Worm (Caenorhabditis elegans) whole organism, L3 larva: ENCODE measurements around the gene sor-1.

Experiments
- R02D3.7 ChIP-seq: fragments of 150-350 bp; optimal IDR thresholded peaks from 2 replicates; lab custom pipeline; 2014; ENCODE audit warnings: missing biosample characterization, missing genetic modification characterization
- ZK546.5 ChIP-seq: sonication (generic microtip); optimal IDR thresholded peaks from 2 replicates; lab custom pipeline; 2017; ENCODE audit warnings: missing biosample characterization, missing genetic modification characterization
- aly-2 ChIP-seq: fragments of 150-350 bp; optimal IDR thresholded peaks from 2 replicates; lab custom pipeline; 2014; ENCODE audit warnings: missing biosample characterization, missing genetic modification characterization
- ama-1 ChIP-seq: fragments of 150-350 bp; optimal IDR thresholded peaks from 2 replicates; lab custom pipeline; 2018
- ceh-16 ChIP-seq: sonication (generic microtip); optimal IDR thresholded peaks from 2 replicates; lab custom pipeline; 2017; ENCODE audit warnings: missing biosample characterization, missing genetic modification characterization
- ceh-28 ChIP-seq: fragments of 150-350 bp; optimal IDR thresholded peaks from 2 replicates; lab custom pipeline; 2014; ENCODE audit warnings: missing biosample characterization, missing genetic modification reagents, missing genetic modification characterization
- ceh-9 ChIP-seq: sonication (generic microtip); optimal IDR thresholded peaks from 2 replicates; lab custom pipeline; 2018; ENCODE audit warnings: missing biosample characterization, missing genetic modification characterization
- daf-12 ChIP-seq: fragments of 150-350 bp; optimal IDR thresholded peaks from 2 replicates; lab custom pipeline; 2014; ENCODE audit warnings: missing biosample characterization, missing genetic modification reagents, missing genetic modification characterization
- egl-27 ChIP-seq: sonication (generic microtip); optimal IDR thresholded peaks from 4 replicates; lab custom pipeline; 2017; ENCODE audit warnings: missing biosample characterization, missing genetic modification reagents, missing genetic modification characterization
- egl-5 ChIP-seq: fragments of 150-350 bp; optimal IDR thresholded peaks from 2 replicates; lab custom pipeline; 2017; ENCODE audit warnings: missing biosample characterization, missing genetic modification reagents, missing genetic modification characterization, inconsistent platforms
- elt-1 ChIP-seq: fragments of 150-350 bp; optimal IDR thresholded peaks from 2 replicates; lab custom pipeline; 2014; ENCODE audit warnings: missing biosample characterization, missing genetic modification characterization
- elt-2 ChIP-seq: sonication (generic microtip); optimal IDR thresholded peaks from 2 replicates; lab custom pipeline; 2016; ENCODE audit warnings: missing genetic modification reagents, mild to moderate bottlenecking, missing genetic modification characterization, missing compliant biosample characterization
- elt-3 ChIP-seq, 3 experiments: fragments of 150-350 bp in 1 of 3; sonication (generic microtip) in 2 of 3; optimal IDR thresholded peaks; 2 replicates in 2 of 3; 4 replicates in 1 of 3; lab custom pipeline; 2014 to 2017; ENCODE audit warnings: missing biosample characterization in 3 of 3, missing genetic modification characterization in 3 of 3
- fkh-10 ChIP-seq: sonication (generic microtip); optimal IDR thresholded peaks from 2 replicates; lab custom pipeline; 2017; ENCODE audit warnings: missing biosample characterization, missing genetic modification reagents, missing genetic modification characterization
- fkh-2 ChIP-seq: fragments of 150-350 bp; optimal IDR thresholded peaks from 2 replicates; lab custom pipeline; 2014; ENCODE audit warnings: missing biosample characterization, missing genetic modification reagents, missing genetic modification characterization
- fos-1 ChIP-seq: fragments of 150-350 bp; optimal IDR thresholded peaks from 2 replicates; lab custom pipeline; 2014; ENCODE audit warnings: missing biosample characterization, missing genetic modification characterization
- hmg-11 ChIP-seq: sonication (generic microtip); optimal IDR thresholded peaks from 2 replicates; lab custom pipeline; 2016; ENCODE audit warnings: missing genetic modification characterization, missing compliant biosample characterization
- lin-15B ChIP-seq: fragments of 150-350 bp; optimal IDR thresholded peaks from 2 replicates; lab custom pipeline; 2014; ENCODE audit warnings: missing biosample characterization, missing genetic modification characterization
- lsy-12 ChIP-seq: sonication (generic microtip); optimal IDR thresholded peaks from 2 replicates; lab custom pipeline; 2016; ENCODE audit warnings: mild to moderate bottlenecking, missing genetic modification characterization, missing compliant biosample characterization
- mdl-1 ChIP-seq: fragments of 150-350 bp; optimal IDR thresholded peaks from 2 replicates; lab custom pipeline; 2014; ENCODE audit warnings: missing biosample characterization, missing genetic modification characterization
- mml-1 ChIP-seq: fragments of 150-350 bp; sonication (generic microtip); optimal IDR thresholded peaks from 3 replicates; lab custom pipeline; 2014; ENCODE audit warnings: missing biosample characterization, missing genetic modification characterization
- nfya-1 ChIP-seq: sonication (generic microtip); optimal IDR thresholded peaks from 2 replicates; lab custom pipeline; 2017; ENCODE audit warnings: missing genetic modification characterization, mild to moderate bottlenecking, missing compliant biosample characterization, antibody characterized with exemption, moderate library complexity; ENCODE audit not compliant: insufficient read depth
- nhr-11 ChIP-seq: fragments of 150-350 bp; optimal IDR thresholded peaks from 2 replicates; lab custom pipeline; 2014; ENCODE audit warnings: missing biosample characterization, missing genetic modification characterization
- nhr-12 ChIP-seq: fragments of 150-350 bp; optimal IDR thresholded peaks from 2 replicates; lab custom pipeline; 2014; ENCODE audit warnings: missing biosample characterization, missing genetic modification characterization
- nhr-23 ChIP-seq: fragments of 150-350 bp; optimal IDR thresholded peaks from 2 replicates; lab custom pipeline; 2014; ENCODE audit warnings: missing biosample characterization, missing genetic modification reagents, missing genetic modification characterization
- nhr-237 ChIP-seq: fragments of 150-350 bp; optimal IDR thresholded peaks from 2 replicates; lab custom pipeline; 2014; ENCODE audit warnings: missing biosample characterization, missing genetic modification characterization
- nhr-25 ChIP-seq: sonication (generic microtip); optimal IDR thresholded peaks from 2 replicates; lab custom pipeline; 2017; ENCODE audit warnings: missing biosample characterization, missing genetic modification characterization
- nhr-28 ChIP-seq: fragments of 150-350 bp; optimal IDR thresholded peaks from 2 replicates; lab custom pipeline; 2014; ENCODE audit warnings: missing biosample characterization, missing genetic modification characterization
- nhr-43 ChIP-seq: sonication (generic microtip); optimal IDR thresholded peaks from 2 replicates; lab custom pipeline; 2016; ENCODE audit warnings: mild to moderate bottlenecking, missing genetic modification characterization, missing compliant biosample characterization; ENCODE audit not compliant: poor library complexity, severe bottlenecking
- nhr-67 ChIP-seq: fragments of 150-350 bp; optimal IDR thresholded peaks from 2 replicates; lab custom pipeline; 2014; ENCODE audit warnings: missing biosample characterization, missing genetic modification characterization
- nhr-76 ChIP-seq: fragments of 150-350 bp; sonication (generic microtip); optimal IDR thresholded peaks from 5 replicates; lab custom pipeline; 2014; ENCODE audit warnings: missing biosample characterization, missing genetic modification characterization
- nhr-77 ChIP-seq: fragments of 150-350 bp; optimal IDR thresholded peaks from 2 replicates; lab custom pipeline; 2014; ENCODE audit warnings: missing biosample characterization, missing genetic modification characterization
- pha-4 ChIP-seq: fragments of 150-350 bp; optimal IDR thresholded peaks from 2 replicates; lab custom pipeline; 2014; ENCODE audit warnings: missing biosample characterization, missing genetic modification reagents, missing genetic modification characterization
- pqm-1 ChIP-seq: fragments of 150-350 bp; optimal IDR thresholded peaks from 2 replicates; lab custom pipeline; 2017; ENCODE audit warnings: missing biosample characterization, missing genetic modification characterization, inconsistent platforms
- sea-2 ChIP-seq: fragments of 150-350 bp; sonication (generic microtip); optimal IDR thresholded peaks from 4 replicates; lab custom pipeline; 2014; ENCODE audit warnings: missing biosample characterization, missing genetic modification reagents, missing genetic modification characterization
- skn-1 ChIP-seq: fragments of 150-350 bp; optimal IDR thresholded peaks from 2 replicates; lab custom pipeline; 2014; ENCODE audit warnings: missing biosample characterization, missing genetic modification characterization
- snpc-4 ChIP-seq: fragments of 150-350 bp; optimal IDR thresholded peaks from 2 replicates; lab custom pipeline; 2014; ENCODE audit warnings: missing biosample characterization, missing genetic modification characterization
- tbx-2 ChIP-seq: sonication (generic microtip); optimal IDR thresholded peaks from 2 replicates; lab custom pipeline; 2016; ENCODE audit warnings: mild to moderate bottlenecking, missing genetic modification characterization, missing compliant biosample characterization
- unc-39 ChIP-seq: sonication (generic microtip); optimal IDR thresholded peaks from 4 replicates; lab custom pipeline; 2017; ENCODE audit warnings: missing biosample characterization, missing genetic modification characterization
- unc-62 ChIP-seq: fragments of 150-350 bp; sonication (generic microtip); optimal IDR thresholded peaks from 4 replicates; lab custom pipeline; 2014; ENCODE audit warnings: missing biosample characterization, missing genetic modification reagents, missing genetic modification characterization
- zag-1 ChIP-seq: fragments of 150-350 bp; optimal IDR thresholded peaks from 2 replicates; lab custom pipeline; 2014; ENCODE audit warnings: missing biosample characterization, missing genetic modification characterization
- ztf-4 ChIP-seq: fragments of 150-350 bp; optimal IDR thresholded peaks from 2 replicates; lab custom pipeline; 2014; ENCODE audit warnings: missing biosample characterization, missing genetic modification characterization

The sor-1 gene

DNA sequence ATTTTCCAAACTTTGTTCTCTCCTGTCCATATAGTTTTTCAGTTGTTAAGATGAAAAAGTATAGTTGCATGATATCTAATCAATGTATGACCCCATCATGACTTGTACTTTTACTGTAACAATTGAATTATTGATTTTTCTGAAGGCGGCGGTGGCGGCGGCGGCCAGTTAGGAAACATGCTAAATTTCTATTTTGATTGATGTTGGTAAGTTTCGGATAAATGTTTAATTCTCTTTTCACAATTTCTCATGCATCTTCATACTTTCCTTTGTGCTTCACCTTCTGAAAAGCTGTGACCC is at the start of gene sor-1:
Gene sor-1, plus strand, starts transcription at position 201 of the 300 bp plus-strand sequence.
- TF ChIP-seq nhr-28 (tag; lab: Kevin White, UChicago) (no peak), egl-5 (no peak), fkh-10 (GFP tag; lab: Kevin White, UChicago) (no peak), aly-2 (tag; lab: Kevin White, UChicago) (no peak), nhr-76 (tag; lab: Kevin White, UChicago) (no peak), ceh-28 (no peak), elt-1 (tag; lab: Kevin White, UChicago) (no peak), ama-1 (peak; percentile 12), nhr-23 (no peak)

DNA sequence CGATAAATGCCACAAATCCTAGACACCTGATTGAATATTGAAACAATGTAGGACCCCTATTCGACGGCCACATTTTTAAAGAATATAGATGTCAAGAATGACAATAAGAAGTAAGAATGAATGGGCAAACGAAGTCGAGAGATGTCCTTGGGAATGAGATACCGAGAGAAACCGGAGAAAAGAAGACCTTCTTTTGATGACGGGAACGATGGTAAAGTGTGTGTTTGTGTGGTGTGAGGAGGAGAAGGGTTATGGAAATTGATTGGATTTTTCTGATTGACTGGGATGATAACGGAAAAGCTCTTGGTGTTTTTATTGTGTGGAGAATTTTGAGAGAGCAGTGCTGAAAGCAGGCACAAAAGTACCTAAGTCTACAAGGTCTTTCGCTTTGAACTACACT is 49.3 kb upstream of the sor-1 start, which contains the start of gene R05D3.9:
Gene R05D3.9, minus strand, starts transcription at position 101 of the 400 bp plus-strand sequence.
- peak; percentile 15 for TF ChIP-seq nhr-25 (tag; lab: Kevin White, UChicago)
- TF ChIP-seq nhr-12, result no peak

DNA sequence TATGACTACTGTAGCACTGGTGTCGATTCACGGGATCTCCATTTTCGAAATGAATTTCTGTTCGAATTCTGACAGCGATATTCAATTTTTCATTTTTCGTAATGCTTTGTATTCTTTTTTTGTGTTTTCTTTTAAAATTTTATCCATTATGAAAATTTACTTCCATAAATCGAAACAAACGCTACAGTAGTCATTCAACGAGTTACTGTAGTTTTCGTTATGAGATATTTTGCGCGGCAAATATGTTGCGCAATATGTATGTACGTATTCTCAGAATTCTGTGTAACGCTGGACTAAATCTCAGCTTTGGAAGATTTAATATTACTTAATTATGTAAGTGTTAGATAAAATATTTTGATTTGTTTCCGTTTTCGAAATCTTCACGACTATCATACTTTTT is 48.8 kb upstream of the sor-1 start:
- no peak for TF ChIP-seq unc-39
- TF ChIP-seq tbx-2 (tag; lab: Kevin White, UChicago), result no peak
- no peak for TF ChIP-seq elt-2 (tag; lab: Kevin White, UChicago)
- no peak for TF ChIP-seq nhr-77
- no peak for TF ChIP-seq nhr-237 (tag; lab: Kevin White, UChicago)
- TF ChIP-seq fkh-2 (tag; lab: Kevin White, UChicago), result no peak
- no peak for TF ChIP-seq nhr-28 (tag; lab: Kevin White, UChicago)
- no peak for TF ChIP-seq R02D3.7 (tag; lab: Kevin White, UChicago)
- TF ChIP-seq pha-4, result no peak
- TF ChIP-seq lin-15B (tag; lab: Kevin White, UChicago), result no peak
- no peak for TF ChIP-seq zag-1 (tag; lab: Kevin White, UChicago)
- TF ChIP-seq elt-1 (tag; lab: Kevin White, UChicago), result no peak
- no peak for TF ChIP-seq mdl-1 (tag; lab: Kevin White, UChicago)
- no peak for TF ChIP-seq ceh-16 (tag; lab: Kevin White, UChicago)
- no peak for TF ChIP-seq egl-5
- no peak for TF ChIP-seq nhr-76 (tag; lab: Kevin White, UChicago)

DNA sequence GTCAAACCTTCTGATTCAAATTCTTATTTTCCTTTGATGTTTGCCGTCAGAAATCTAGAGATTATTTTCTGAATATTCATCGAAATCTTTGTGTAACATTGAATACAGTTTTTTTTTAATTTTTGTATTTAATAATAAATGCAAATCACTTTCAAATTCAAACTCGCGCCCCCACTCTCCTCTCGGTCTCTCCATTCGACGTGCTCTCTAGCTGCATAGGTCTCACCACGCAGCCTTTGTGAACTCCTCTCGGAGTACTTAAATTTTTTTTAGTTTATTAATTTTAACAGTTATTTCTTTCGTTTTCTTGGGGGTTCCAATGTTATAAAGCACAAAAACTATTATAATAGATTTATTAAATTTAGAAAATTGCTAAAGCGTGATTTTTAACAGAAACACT is 47.8 kb upstream of the sor-1 start:
- no peak for TF ChIP-seq mdl-1 (tag; lab: Kevin White, UChicago)
- no peak for TF ChIP-seq mml-1 (tag; lab: Kevin White, UChicago)
- TF ChIP-seq sea-2 (GFP tag; lab: Kevin White, UChicago), result no peak
- TF ChIP-seq ceh-28, result no peak
- no peak for TF ChIP-seq egl-27 (tag; lab: Kevin White, UChicago)
- no peak for TF ChIP-seq R02D3.7 (tag; lab: Kevin White, UChicago)
- TF ChIP-seq unc-39, result no peak
- no peak for TF ChIP-seq nhr-11

DNA sequence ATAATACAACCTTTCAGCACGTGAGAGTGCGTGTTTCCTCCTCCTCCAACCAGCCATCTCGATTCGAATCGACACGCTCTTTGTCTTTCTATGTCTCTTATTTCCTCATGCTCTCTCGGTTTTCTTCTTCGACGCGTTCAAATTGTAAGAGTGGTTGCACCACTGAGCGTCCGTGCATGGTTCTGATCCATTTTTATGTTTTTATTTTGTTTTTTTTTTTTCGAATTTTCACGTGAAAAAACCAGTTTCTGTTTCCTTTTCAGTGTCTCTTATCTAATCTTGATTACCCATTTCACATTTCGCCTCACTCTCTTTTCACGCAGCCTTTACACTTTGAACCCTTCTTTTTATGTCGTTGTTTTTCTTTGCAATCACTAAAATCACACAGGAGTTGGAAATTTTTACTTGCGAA is 47.1 kb upstream of the sor-1 start:
- TF ChIP-seq aly-2 (tag; lab: Kevin White, UChicago) (no peak), R02D3.7 (tag; lab: Kevin White, UChicago) (no peak), nhr-237 (tag; lab: Kevin White, UChicago) (no peak), ceh-16 (tag; lab: Kevin White, UChicago) (no peak), ztf-4 (tag; lab: Kevin White, UChicago) (no peak), ceh-28 (no peak), unc-39 (no peak), daf-12 (no peak), nhr-28 (tag; lab: Kevin White, UChicago) (no peak), mml-1 (tag; lab: Kevin White, UChicago) (no peak), ceh-9 (tag; lab: Kevin White, UChicago) (no peak), nfya-1 (tag; lab: Kevin White, UChicago) (peak; percentile 88), elt-3 (tag; optimal IDR thresholded peaks at IDR 0.05; lab: Kevin White, UChicago) (no peak), lin-15B (tag; lab: Kevin White, UChicago) (no peak), nhr-76 (tag; lab: Kevin White, UChicago) (no peak), nhr-11 (no peak), skn-1 (no peak), sea-2 (GFP tag; lab: Kevin White, UChicago) (no peak), nhr-77 (no peak), hmg-11 (tag; lab: Kevin White, UChicago) (peak; percentile 17), pqm-1 (tag; lab: Kevin White, UChicago) (peak; percentile 14), nhr-12 (no peak), nhr-25 (tag; lab: Kevin White, UChicago) (no peak), fkh-2 (tag; lab: Kevin White, UChicago) (no peak), nhr-67 (tag; lab: Kevin White, UChicago) (no peak), elt-2 (tag; lab: Kevin White, UChicago) (peak; percentile 85), fos-1 (no peak), ZK546.5 (tag; lab: Kevin White, UChicago) (no peak), ama-1 (no peak), snpc-4 (tag; lab: Kevin White, UChicago) (peak; percentile 19), tbx-2 (tag; lab: Kevin White, UChicago) (no peak), elt-1 (tag; lab: Kevin White, UChicago) (peak; percentile 70), egl-5 (peak; percentile 59), unc-62 (GFP tag; lab: Kevin White, UChicago) (no peak), nhr-23 (no peak), fkh-10 (GFP tag; lab: Kevin White, UChicago) (no peak), nhr-43 (no peak), mdl-1 (tag; lab: Kevin White, UChicago) (peak; percentile 55), pha-4 (peak; percentile 2), lsy-12 (tag; lab: Kevin White, UChicago) (no peak)
